Worm (Caenorhabditis elegans) whole organism, mixed stage, embryonic: ENCODE results near the gene T09F3.4.
A peak's percentile ranks its signal among the peaks of the same experiment; 100 is the strongest.

Source experiments
- M03D4.4 ChIP-seq: sonication (generic microtip); optimal IDR thresholded peaks from 2 replicates; lab custom pipeline; 2017; ENCODE audit warnings: mild to moderate bottlenecking, missing genetic modification characterization, missing compliant biosample characterization
- bed-3 ChIP-seq: fragments of 200-800 bp; sonication (Bioruptor generic); optimal IDR thresholded peaks from 3 replicates; lab custom pipeline; 2018; ENCODE audit warnings: mild to moderate bottlenecking, missing genetic modification characterization, moderate library complexity, missing compliant biosample characterization
- ceh-39 ChIP-seq: fragments of 150-350 bp; optimal IDR thresholded peaks from 2 replicates; lab custom pipeline; 2014; ENCODE audit warnings: missing biosample characterization, missing genetic modification characterization
- ces-1 ChIP-seq: fragments of 150-350 bp; optimal IDR thresholded peaks from 2 replicates; lab custom pipeline; 2014; ENCODE audit warnings: missing biosample characterization, missing genetic modification reagents, missing genetic modification characterization
- drap-1 ChIP-seq: fragments of 200-800 bp; sonication (Bioruptor generic); optimal IDR thresholded peaks from 3 replicates; lab custom pipeline; 2018; ENCODE audit warnings: mild to moderate bottlenecking, missing genetic modification characterization, missing compliant biosample characterization
- elt-1 ChIP-seq: sonication (generic microtip); optimal IDR thresholded peaks from 2 replicates; lab custom pipeline; 2017; ENCODE audit warnings: missing genetic modification characterization, mild to moderate bottlenecking, missing compliant biosample characterization, antibody characterized with exemption, moderate library complexity, borderline replicate concordance; ENCODE audit not compliant: insufficient read depth
- elt-3 ChIP-seq: fragments of 150-350 bp; optimal IDR thresholded peaks from 2 replicates; lab custom pipeline; 2014; ENCODE audit warnings: missing biosample characterization, missing genetic modification characterization
- flh-1 ChIP-seq: fragments of 200-800 bp; sonication (Bioruptor generic); optimal IDR thresholded peaks from 2 replicates; lab custom pipeline; 2018; ENCODE audit warnings: mild to moderate bottlenecking, missing genetic modification characterization, moderate library complexity, missing compliant biosample characterization
- ham-2 ChIP-seq: fragments of 200-800 bp; sonication (Bioruptor generic); optimal IDR thresholded peaks from 2 replicates; lab custom pipeline; 2018; ENCODE audit warnings: mild to moderate bottlenecking, missing genetic modification characterization, missing compliant biosample characterization
- hlh-1 ChIP-seq: fragments of 150-350 bp; optimal IDR thresholded peaks from 2 replicates; lab custom pipeline; 2014; ENCODE audit warnings: missing biosample characterization, missing genetic modification reagents, missing genetic modification characterization
- lin-13 ChIP-seq: fragments of 150-350 bp; optimal IDR thresholded peaks from 2 replicates; lab custom pipeline; 2014; ENCODE audit warnings: missing biosample characterization, missing genetic modification characterization
- lin-32 ChIP-seq: fragments of 200-800 bp; sonication (Bioruptor generic); optimal IDR thresholded peaks from 2 replicates; lab custom pipeline; 2018; ENCODE audit warnings: mild to moderate bottlenecking, missing genetic modification characterization, missing compliant biosample characterization
- lsy-2 ChIP-seq: fragments of 150-350 bp; optimal IDR thresholded peaks from 2 replicates; lab custom pipeline; 2014; ENCODE audit warnings: missing biosample characterization, missing genetic modification characterization
- mab-5 ChIP-seq: fragments of 150-350 bp; optimal IDR thresholded peaks from 2 replicates; lab custom pipeline; 2014; ENCODE audit warnings: missing biosample characterization, missing genetic modification characterization
- mep-1 ChIP-seq: fragments of 150-350 bp; optimal IDR thresholded peaks from 2 replicates; lab custom pipeline; 2017; ENCODE audit warnings: missing biosample characterization, missing genetic modification reagents, missing genetic modification characterization, inconsistent platforms
- mls-2 ChIP-seq: sonication (generic microtip); optimal IDR thresholded peaks from 2 replicates; lab custom pipeline; 2016; ENCODE audit warnings: mild to moderate bottlenecking, missing genetic modification characterization, moderate library complexity, missing compliant biosample characterization
- nhr-12 ChIP-seq: fragments of 150-350 bp; optimal IDR thresholded peaks from 2 replicates; lab custom pipeline; 2014; ENCODE audit warnings: missing biosample characterization, missing genetic modification characterization
- nhr-2 ChIP-seq: fragments of 150-350 bp; optimal IDR thresholded peaks from 2 replicates; lab custom pipeline; 2014; ENCODE audit warnings: missing biosample characterization, missing genetic modification characterization
- nhr-28 ChIP-seq: fragments of 150-350 bp; optimal IDR thresholded peaks from 2 replicates; lab custom pipeline; 2014; ENCODE audit warnings: missing biosample characterization, missing genetic modification characterization
- nhr-76 ChIP-seq: sonication (generic microtip); optimal IDR thresholded peaks from 2 replicates; lab custom pipeline; 2017; ENCODE audit warnings: missing biosample characterization, missing genetic modification characterization
- pha-4 ChIP-seq: fragments of 150-350 bp; optimal IDR thresholded peaks from 2 replicates; lab custom pipeline; 2018; ENCODE audit warnings: missing biosample characterization, missing genetic modification reagents, missing genetic modification characterization
- sem-2 ChIP-seq: fragments of 200-800 bp; sonication (Bioruptor generic); optimal IDR thresholded peaks from 2 replicates; lab custom pipeline; 2018; ENCODE audit warnings: mild to moderate bottlenecking, missing genetic modification characterization, missing compliant biosample characterization
- snpc-4 ChIP-seq: fragments of 150-350 bp; optimal IDR thresholded peaks from 2 replicates; lab custom pipeline; 2014; ENCODE audit warnings: missing biosample characterization, missing genetic modification characterization
- sptf-1 ChIP-seq: sonication (generic microtip); optimal IDR thresholded peaks from 2 replicates; lab custom pipeline; 2017; ENCODE audit warnings: mild to moderate bottlenecking, missing genetic modification characterization, moderate library complexity, missing compliant biosample characterization
- tbx-8 ChIP-seq: fragments of 200-800 bp; sonication (Bioruptor generic); optimal IDR thresholded peaks from 2 replicates; lab custom pipeline; 2018; ENCODE audit warnings: mild to moderate bottlenecking, missing genetic modification characterization, moderate library complexity, missing compliant biosample characterization
- unc-120 ChIP-seq: sonication (generic microtip); optimal IDR thresholded peaks from 2 replicates; lab custom pipeline; 2017; ENCODE audit warnings: missing genetic modification characterization, missing compliant biosample characterization; ENCODE audit not compliant: poor library complexity, severe bottlenecking
- unc-39 ChIP-seq: fragments of 150-350 bp; optimal IDR thresholded peaks from 2 replicates; lab custom pipeline; 2014; ENCODE audit warnings: missing biosample characterization, missing genetic modification characterization
- unc-62 ChIP-seq: fragments of 150-350 bp; optimal IDR thresholded peaks from 2 replicates; lab custom pipeline; 2014; ENCODE audit warnings: missing biosample characterization, missing genetic modification reagents, missing genetic modification characterization
- zip-8 ChIP-seq: fragments of 150-350 bp; optimal IDR thresholded peaks from 2 replicates; lab custom pipeline; 2014; ENCODE audit warnings: missing biosample characterization, missing genetic modification characterization
- ztf-11 ChIP-seq: fragments of 150-350 bp; optimal IDR thresholded peaks from 2 replicates; lab custom pipeline; 2014; ENCODE audit warnings: missing biosample characterization, missing genetic modification characterization

T09F3.4 gene

ce11 chrII:10393282-10394179 lies 2.0 kb upstream of the T09F3.4 start, which contains the start of gene gpd-1:
Gene gpd-1 (plus strand): TSS chrII:10394129.
- TF ChIP-seq nhr-76 (tag; lab: Kevin White, UChicago) (no peak), nhr-28 (tag; lab: Kevin White, UChicago) (no peak), elt-3 (tag; lab: Kevin White, UChicago) (no peak), ceh-39 (tag; lab: Kevin White, UChicago) (no peak), nhr-2 (tag; lab: Kevin White, UChicago) (no peak), nhr-12 (tag; lab: Kevin White, UChicago) (no peak), mep-1 (no peak), bed-3 (no peak), mls-2 (tag; lab: Kevin White, UChicago) (no peak), ham-2 (no peak), snpc-4 (tag; lab: Kevin White, UChicago) (no peak), unc-62 (GFP tag; lab: Kevin White, UChicago) (no peak), unc-120 (tag; lab: Kevin White, UChicago) (no peak), sem-2 (no peak)

ce11 chrII:10396578-10396977 lies 1.1 kb downstream of the T09F3.4 start, which contains the start of gene T09F3.5:
Gene T09F3.5 (plus strand): TSS chrII:10396878.
- TF ChIP-seq unc-120 (tag; lab: Kevin White, UChicago): no peak
- TF ChIP-seq nhr-76 (tag; lab: Kevin White, UChicago): no peak
- TF ChIP-seq sptf-1 (tag; lab: Kevin White, UChicago): no peak

- TF ChIP-seq lin-13 (tag; lab: Kevin White, UChicago): no peak
Observed at ce11 chrII:10402991-10403390, 7.5 kb downstream of the T09F3.4 start.

ce11 chrII:10410989-10411388 lies 15.5 kb downstream of the T09F3.4 start, which contains the start of gene E04D5.5:
Gene E04D5.5 (plus strand): TSS chrII:10411289.
- TF ChIP-seq mep-1 (no peak), sem-2 (no peak), tbx-8 (no peak), ztf-11 (tag; lab: Kevin White, UChicago) (no peak), snpc-4 (tag; lab: Kevin White, UChicago) (no peak), drap-1 (no peak), sptf-1 (tag; lab: Kevin White, UChicago) (no peak), hlh-1 (tag; lab: Kevin White, UChicago) (no peak), zip-8 (tag; lab: Kevin White, UChicago) (no peak), flh-1 (GFP tag; lab: Kevin White, UChicago) (no peak), mab-5 (tag; lab: Kevin White, UChicago) (no peak), mls-2 (tag; lab: Kevin White, UChicago) (no peak), ham-2 (no peak), unc-120 (tag; lab: Kevin White, UChicago) (no peak), nhr-28 (tag; lab: Kevin White, UChicago) (no peak), M03D4.4 (tag; lab: Kevin White, UChicago) (no peak), nhr-2 (tag; lab: Kevin White, UChicago) (no peak), elt-1 (no peak)

ce11 chrII:10416332-10416863 lies 20.9 kb downstream of the T09F3.4 start, which contains the start of gene eif-2A:
Gene eif-2A (plus strand): TSS chrII:10416800.
- TF ChIP-seq lsy-2 (tag; lab: Kevin White, UChicago) (peak; percentile 90), ces-1 (GFP tag; lab: Kevin White, UChicago) (peak; percentile 59), lin-32 (no peak)

DNA sequence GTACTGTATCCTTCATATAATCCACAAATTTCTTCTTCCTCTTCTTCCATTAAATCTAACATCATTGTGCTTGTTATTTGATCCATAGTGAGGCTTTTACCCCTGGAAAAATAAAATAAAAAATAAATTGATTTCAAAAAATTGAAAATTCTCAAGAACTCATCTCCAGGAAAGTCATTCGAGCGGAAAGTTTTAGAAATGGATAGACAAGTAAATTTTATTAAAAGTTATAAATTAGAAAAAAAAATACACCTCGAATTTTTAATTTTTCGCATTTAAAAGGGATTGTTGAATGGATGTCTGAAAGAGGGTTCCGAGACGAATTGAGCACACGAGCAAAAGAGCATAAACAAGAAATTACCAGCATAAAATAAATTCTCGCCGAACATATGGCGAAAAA lies 26.4 kb downstream of the T09F3.4 start, which contains the start of gene frpr-21:
Gene frpr-21, minus strand, starts transcription at position 101 of the 400 bp plus-strand sequence.
- no peak for TF ChIP-seq sptf-1 (tag; lab: Kevin White, UChicago)
- TF ChIP-seq ceh-39 (tag; lab: Kevin White, UChicago): no peak
- TF ChIP-seq pha-4: no peak
- no peak for TF ChIP-seq lin-13 (tag; lab: Kevin White, UChicago)
- no peak for TF ChIP-seq lsy-2 (tag; lab: Kevin White, UChicago)
- no peak for TF ChIP-seq M03D4.4 (tag; lab: Kevin White, UChicago)
- TF ChIP-seq mep-1: no peak
- TF ChIP-seq hlh-1 (tag; lab: Kevin White, UChicago): no peak
- no peak for TF ChIP-seq tbx-8
- TF ChIP-seq unc-39: no peak
